Worm (Caenorhabditis elegans) whole organism, L4 larva: ENCODE measurements around the gene fipr-10.

Source experiments
- F26F4.8 ChIP-seq: fragments of 200-800 bp; sonication (Bioruptor generic); conservative IDR thresholded peaks from 2 replicates; pipeline ENCODE4 v1.3.6; 2022; ENCODE audit warnings: missing genetic modification characterization, missing compliant biosample characterization
- F49E8.2 ChIP-seq: sonication (generic microtip); optimal IDR thresholded peaks from 2 replicates; lab custom pipeline; 2016; ENCODE audit warnings: missing compliant biosample characterization, mild to moderate bottlenecking, missing genetic modification characterization, borderline replicate concordance
- R02D3.7 ChIP-seq: fragments of 150-350 bp; sonication (generic microtip); optimal IDR thresholded peaks from 3 replicates; lab custom pipeline; 2014; ENCODE audit warnings: missing biosample characterization, missing genetic modification characterization
- Y5F2A.4 ChIP-seq: fragments of 200-800 bp; sonication (Bioruptor generic); optimal IDR thresholded peaks from 2 replicates; lab custom pipeline; 2018; ENCODE audit warnings: mild to moderate bottlenecking, missing genetic modification characterization, missing compliant biosample characterization
- Y75B8A.6 ChIP-seq: fragments of 200-800 bp; sonication (Bioruptor generic); IDR thresholded peaks from 2 replicates; pipeline ENCODE4 v1.3.6; 2022; ENCODE audit warnings: missing genetic modification reagents, missing genetic modification characterization, missing compliant biosample characterization
- aha-1 ChIP-seq: fragments of 150-350 bp; peaks from one replicate; lab custom pipeline; 2014; ENCODE audit warnings: missing biosample characterization, missing genetic modification characterization
- arid-1 ChIP-seq: fragments of 200-800 bp; sonication (Bioruptor generic); conservative IDR thresholded peaks from 2 replicates; pipeline ENCODE4 v1.3.6; 2022; ENCODE audit warnings: missing genetic modification reagents, missing genetic modification characterization, missing compliant biosample characterization
- cey-2 ChIP-seq: sonication (generic microtip); optimal IDR thresholded peaks from 3 replicates; lab custom pipeline; 2017; ENCODE audit warnings: missing genetic modification characterization, mild to moderate bottlenecking, missing compliant biosample characterization, antibody characterized with exemption, borderline replicate concordance; ENCODE audit not compliant: insufficient read depth
- daf-19 ChIP-seq: fragments of 200-800 bp; sonication (Bioruptor generic); conservative IDR thresholded peaks from 2 replicates; pipeline ENCODE4 v1.3.6; 2022; ENCODE audit warnings: missing genetic modification characterization, missing compliant biosample characterization
- daf-8 ChIP-seq: fragments of 200-800 bp; sonication (Bioruptor generic); IDR thresholded peaks from 2 replicates; pipeline ENCODE4 v1.3.6; 2022; ENCODE audit warnings: missing genetic modification characterization, missing compliant biosample characterization
- dpl-1 ChIP-seq: fragments of 150-350 bp; optimal IDR thresholded peaks from 2 replicates; lab custom pipeline; 2014; ENCODE audit warnings: missing biosample characterization, missing genetic modification reagents, missing genetic modification characterization
- fkh-10 ChIP-seq: fragments of 150-350 bp; optimal IDR thresholded peaks from 2 replicates; lab custom pipeline; 2014; ENCODE audit warnings: missing biosample characterization, missing genetic modification reagents, missing genetic modification characterization
- hif-1 ChIP-seq, 2 experiments: sonication (generic microtip); optimal IDR thresholded peaks; 2 replicates each; lab custom pipeline; 2016 to 2017; ENCODE audit warnings: missing compliant biosample characterization in 2 of 2, missing genetic modification characterization in 2 of 2, missing genetic modification reagents in 2 of 2, missing genotype in 2 of 2, mild to moderate bottlenecking in 1 of 2
- jun-1 ChIP-seq: fragments of 150-350 bp; optimal IDR thresholded peaks from 2 replicates; lab custom pipeline; 2014; ENCODE audit warnings: missing biosample characterization, missing genetic modification reagents, missing genetic modification characterization
- lin-29 ChIP-seq: fragments of 200-800 bp; sonication (Bioruptor generic); IDR thresholded peaks from 2 replicates; pipeline ENCODE4 v1.3.6; 2022; ENCODE audit warnings: missing genetic modification reagents, missing genetic modification characterization, missing compliant biosample characterization
- lsy-2 ChIP-seq, 2 experiments: fragments of 150-350 bp in 1 of 2; sonication (generic microtip) in 1 of 2; optimal IDR thresholded peaks; 2 replicates each; lab custom pipeline; 2014 to 2017; ENCODE audit warnings: missing biosample characterization in 2 of 2, missing genetic modification characterization in 2 of 2
- madf-5 ChIP-seq, 2 experiments: fragments of 200-800 bp; sonication (Bioruptor generic); IDR thresholded peaks; 2 replicates each; pipeline ENCODE4 v1.3.6; 2022; ENCODE audit warnings: missing compliant biosample characterization in 2 of 2, missing genetic modification characterization in 2 of 2
- mxl-2 ChIP-seq: fragments of 200-800 bp; sonication (Bioruptor generic); conservative IDR thresholded peaks from 2 replicates; pipeline ENCODE4 v1.3.6; 2022; ENCODE audit warnings: missing genetic modification reagents, missing genetic modification characterization, missing compliant biosample characterization
- nhr-10 ChIP-seq: fragments of 150-350 bp; optimal IDR thresholded peaks from 2 replicates; lab custom pipeline; 2014; ENCODE audit warnings: missing biosample characterization, missing genetic modification characterization
- nhr-102 ChIP-seq: sonication (generic microtip); optimal IDR thresholded peaks from 2 replicates; lab custom pipeline; 2016; ENCODE audit warnings: mild to moderate bottlenecking, missing genetic modification characterization, moderate library complexity, missing compliant biosample characterization
- nhr-111 ChIP-seq: fragments of 200-800 bp; sonication (Bioruptor generic); optimal IDR thresholded peaks from 2 replicates; lab custom pipeline; 2018; ENCODE audit warnings: mild to moderate bottlenecking, missing genetic modification characterization, missing compliant biosample characterization
- nhr-25 ChIP-seq: sonication (generic microtip); optimal IDR thresholded peaks from 2 replicates; lab custom pipeline; 2017; ENCODE audit warnings: missing genetic modification characterization, mild to moderate bottlenecking, missing compliant biosample characterization, antibody characterized with exemption, moderate library complexity, borderline replicate concordance; ENCODE audit not compliant: insufficient read depth
- nhr-42 ChIP-seq: fragments of 200-800 bp; sonication (Bioruptor generic); IDR thresholded peaks from 2 replicates; pipeline ENCODE4 v1.3.6; 2022; ENCODE audit warnings: missing genetic modification characterization, missing compliant biosample characterization
- nhr-6 ChIP-seq: fragments of 150-350 bp; optimal IDR thresholded peaks from 2 replicates; lab custom pipeline; 2014; ENCODE audit warnings: missing biosample characterization, missing genetic modification characterization
- php-3 ChIP-seq: fragments of 200-800 bp; sonication (Bioruptor generic); IDR thresholded peaks from 2 replicates; pipeline ENCODE4 v1.3.6; 2022; ENCODE audit warnings: missing genetic modification reagents, missing genetic modification characterization, missing compliant biosample characterization
- pqm-1 ChIP-seq: sonication (generic microtip); optimal IDR thresholded peaks from 2 replicates; lab custom pipeline; 2017; ENCODE audit warnings: missing biosample characterization, missing genetic modification characterization
- sdz-12 ChIP-seq: fragments of 200-800 bp; sonication (Bioruptor generic); optimal IDR thresholded peaks from 2 replicates; lab custom pipeline; 2018; ENCODE audit warnings: mild to moderate bottlenecking, missing genetic modification characterization, missing compliant biosample characterization
- snpc-1.2 ChIP-seq: fragments of 200-800 bp; sonication (Bioruptor generic); IDR thresholded peaks from 2 replicates; pipeline ENCODE4 v1.3.6; 2022; ENCODE audit warnings: missing genetic modification reagents, missing genetic modification characterization, missing compliant biosample characterization
- unc-130 ChIP-seq: sonication (generic microtip); optimal IDR thresholded peaks from 2 replicates; lab custom pipeline; 2016; ENCODE audit warnings: missing genetic modification reagents, missing genetic modification characterization, missing compliant biosample characterization
- unc-62 ChIP-seq, 3 experiments: fragments of 150-350 bp in 1 of 3; sonication (generic microtip); optimal IDR thresholded peaks in 2 of 3; peaks in 1 of 3; 1 replicate in 1 of 3; 2 replicates in 2 of 3; lab custom pipeline; 2014 to 2017; ENCODE audit warnings: missing biosample characterization in 3 of 3, missing genetic modification characterization in 3 of 3, missing genetic modification reagents in 3 of 3, missing genotype in 1 of 3
- ztf-11 ChIP-seq: fragments of 150-350 bp; optimal IDR thresholded peaks from 2 replicates; lab custom pipeline; 2014; ENCODE audit warnings: missing biosample characterization, missing genetic modification characterization

The fipr-10 gene

DNA sequence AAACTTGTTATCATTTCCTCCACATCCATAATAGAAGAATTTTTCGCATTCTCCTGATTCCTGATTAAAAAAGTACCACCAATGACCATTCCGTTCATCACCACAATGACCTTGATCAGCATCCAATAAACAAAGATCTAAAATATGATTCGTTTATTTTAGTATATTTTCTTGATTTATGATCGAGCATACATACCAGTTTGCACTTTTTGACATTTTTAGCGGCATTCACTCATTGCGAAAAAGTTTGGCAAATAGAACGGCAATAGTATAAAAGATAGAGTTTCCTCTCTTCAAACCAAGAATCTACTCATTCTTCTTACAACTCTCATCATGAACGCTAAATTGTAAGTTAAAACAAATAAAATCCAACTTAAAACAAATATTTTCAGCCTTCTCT, at the start of gene fipr-10:
Gene fipr-10 (plus strand): TSS at position 301 of the 400 bp plus-strand sequence.
- TF ChIP-seq hif-1 (tag; optimal IDR thresholded peaks at IDR 0.05; lab: Kevin White, UChicago): no peak

DNA sequence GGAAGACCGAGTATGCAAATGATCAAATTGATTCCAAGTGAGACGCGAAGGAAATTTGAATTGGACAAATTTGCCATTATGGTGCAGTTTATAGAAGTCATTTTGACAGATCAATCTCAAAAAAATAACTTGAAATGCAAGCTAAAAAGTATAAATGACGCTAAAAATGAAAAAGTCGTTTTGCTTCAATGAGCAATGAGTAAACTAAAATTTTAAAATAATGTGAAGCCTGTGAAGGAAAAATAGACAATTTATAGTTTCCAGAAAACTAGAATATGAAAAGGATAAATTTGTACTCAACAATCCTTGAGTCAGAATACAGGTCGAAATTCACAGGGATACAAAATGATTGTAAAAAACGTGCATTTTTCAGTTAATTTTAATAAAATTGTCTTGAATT, 45.7 kb upstream of the fipr-10 start, which contains the start of gene srab-17:
Gene srab-17 (minus strand): TSS at position 101 of the 400 bp plus-strand sequence.
- TF ChIP-seq daf-8 (GFP tag; lab: Robert Waterston, UW) (no peak), lsy-2 (tag; optimal IDR thresholded peaks at IDR 0.05; lab: Kevin White, UChicago) (no peak), ztf-11 (tag; lab: Kevin White, UChicago) (no peak), snpc-1.2 (GFP tag; lab: Robert Waterston, UW) (no peak), Y75B8A.6 (GFP tag; lab: Robert Waterston, UW) (no peak), nhr-10 (tag; lab: Kevin White, UChicago) (no peak), nhr-6 (tag; lab: Kevin White, UChicago) (no peak), nhr-111 (GFP tag; lab: Kevin White, UChicago) (no peak), Y5F2A.4 (GFP tag; lab: Kevin White, UChicago) (no peak), unc-130 (GFP tag; lab: Kevin White, UChicago) (no peak), fkh-10 (GFP tag; lab: Kevin White, UChicago) (no peak), R02D3.7 (tag; lab: Kevin White, UChicago) (no peak), lin-29 (no peak), nhr-42 (GFP tag; lab: Robert Waterston, UW) (no peak), nhr-102 (tag; lab: Kevin White, UChicago) (no peak), pqm-1 (tag; lab: Kevin White, UChicago) (no peak), madf-5 (GFP tag; IDR thresholded peaks at IDR 0.05; lab: Robert Waterston, UW) (no peak), arid-1 (GFP tag; lab: Robert Waterston, UW) (no peak), daf-19 (GFP tag; lab: Robert Waterston, UW) (no peak), cey-2 (tag; lab: Kevin White, UChicago) (no peak)

DNA sequence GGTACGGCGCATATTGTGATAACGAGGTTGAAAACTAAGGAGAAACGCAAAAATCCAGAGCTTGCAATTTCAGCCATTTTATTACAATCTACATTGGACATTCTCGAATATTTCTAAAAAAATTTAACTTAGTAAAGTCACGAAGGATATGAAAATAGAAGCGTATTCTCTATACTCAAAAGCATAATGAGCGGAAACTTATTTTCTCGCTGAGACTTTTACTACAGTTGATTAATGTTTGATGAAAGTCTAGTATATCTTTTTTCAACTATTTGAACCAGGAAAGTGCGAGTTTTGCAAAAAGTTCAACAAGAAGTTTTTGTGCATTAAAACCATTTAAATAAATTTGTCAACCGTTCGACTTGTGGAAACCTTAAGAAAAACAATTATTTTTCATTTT, 42.6 kb upstream of the fipr-10 start, which contains the start of gene srab-18:
Gene srab-18 (minus strand): TSS at position 101 of the 400 bp plus-strand sequence.
- TF ChIP-seq aha-1 (tag; lab: Kevin White, UChicago): peak; percentile 16
- TF ChIP-seq nhr-25: no peak
- TF ChIP-seq, all 104 proteins: peak for 1

DNA sequence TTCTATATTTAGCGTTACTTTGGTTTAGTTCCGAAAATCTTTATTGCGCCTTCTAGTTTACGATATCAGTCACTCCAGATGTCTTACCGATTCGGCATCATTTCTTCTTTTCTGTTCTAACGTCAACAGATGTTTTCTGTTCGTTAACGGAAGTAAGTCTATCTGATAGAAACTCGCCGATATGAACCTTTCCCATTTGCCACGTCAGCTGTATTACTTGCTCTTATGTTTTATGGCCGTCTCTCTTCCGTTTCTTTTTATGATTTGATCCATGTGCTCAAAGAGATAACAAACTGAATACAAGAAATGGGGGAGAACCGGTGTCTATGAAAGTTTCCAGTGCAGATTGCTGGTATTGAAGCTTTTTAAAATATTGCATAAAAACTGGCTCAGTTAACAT, 34.6 kb upstream of the fipr-10 start, which contains the start of gene srab-26:
Gene srab-26 (minus strand): TSS at position 101 of the 400 bp plus-strand sequence.
- TF ChIP-seq jun-1 (tag; lab: Kevin White, UChicago) (no peak), F26F4.8 (no peak)

DNA sequence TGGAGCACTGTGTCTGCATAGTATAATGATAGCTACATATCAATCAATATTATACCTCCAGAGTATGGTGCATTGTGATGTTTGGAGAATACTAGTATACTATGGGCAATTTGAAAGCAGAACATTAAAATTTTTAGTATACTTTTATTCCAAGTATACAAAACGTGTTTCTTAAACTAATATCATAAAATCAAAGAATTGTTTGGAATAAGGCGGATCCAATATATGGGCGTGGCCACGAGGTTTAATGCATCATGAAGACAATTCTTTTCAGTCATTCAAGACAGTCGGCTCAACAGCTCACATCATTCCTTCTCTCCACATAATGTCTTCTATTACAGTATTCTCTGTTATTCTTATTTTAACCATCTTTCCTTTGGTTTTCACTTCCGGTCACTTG, 34.1 kb upstream of the fipr-10 start, which contains the start of gene sdz-31:
Gene sdz-31 (plus strand): TSS at position 301 of the 400 bp plus-strand sequence.
- TF ChIP-seq dpl-1: no peak
- TF ChIP-seq mxl-2 (GFP tag; lab: Robert Waterston, UW): no peak
- TF ChIP-seq Y75B8A.6 (GFP tag; lab: Robert Waterston, UW): no peak
- TF ChIP-seq php-3 (GFP tag; lab: Robert Waterston, UW): no peak
- no peak for TF ChIP-seq sdz-12 (GFP tag; lab: Kevin White, UChicago)

DNA sequence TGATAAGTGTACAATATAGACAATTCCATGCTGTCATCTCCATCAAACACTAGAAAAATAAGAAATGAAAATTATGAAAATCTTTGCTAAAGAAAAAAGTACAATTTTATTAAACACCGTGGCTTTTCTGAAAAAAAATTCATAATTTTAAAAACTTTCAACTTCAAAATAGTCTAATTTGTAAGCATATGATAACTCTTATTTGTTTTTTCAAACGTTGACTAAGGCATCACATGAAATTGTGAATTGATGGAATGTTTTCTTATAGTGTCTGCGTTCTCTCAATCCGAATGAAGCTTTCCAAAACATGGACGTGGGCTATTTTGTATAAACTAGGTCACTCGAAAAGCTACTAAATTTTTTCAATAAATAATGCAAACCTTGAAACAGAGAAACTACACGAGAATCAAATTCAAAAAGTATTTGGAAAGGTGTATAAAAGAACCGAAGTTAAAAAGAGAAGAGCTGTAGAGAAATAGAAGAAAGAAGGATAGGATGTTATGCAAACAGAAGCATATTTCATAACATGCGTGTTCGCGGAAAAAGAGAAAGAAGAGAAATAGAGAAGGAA, 28.0 kb upstream of the fipr-10 start, which contains the start of gene clp-9:
Gene clp-9 (minus strand): TSS at position 51 of the 571 bp plus-strand sequence.
- TF ChIP-seq F49E8.2 (tag; lab: Kevin White, UChicago) (no peak), unc-62 (GFP tag; optimal IDR thresholded peaks at IDR 0.05 in 1 of 2; lab: Kevin White, UChicago) (peak in 1 of 2 experiments; percentile 92), unc-62 (tag; optimal IDR thresholded peaks at IDR 0.05; lab: Kevin White, UChicago) (no peak)
